Worm (Caenorhabditis elegans): ENCODE measurements around the gene asp-4.

asp-4 gene

DNA sequence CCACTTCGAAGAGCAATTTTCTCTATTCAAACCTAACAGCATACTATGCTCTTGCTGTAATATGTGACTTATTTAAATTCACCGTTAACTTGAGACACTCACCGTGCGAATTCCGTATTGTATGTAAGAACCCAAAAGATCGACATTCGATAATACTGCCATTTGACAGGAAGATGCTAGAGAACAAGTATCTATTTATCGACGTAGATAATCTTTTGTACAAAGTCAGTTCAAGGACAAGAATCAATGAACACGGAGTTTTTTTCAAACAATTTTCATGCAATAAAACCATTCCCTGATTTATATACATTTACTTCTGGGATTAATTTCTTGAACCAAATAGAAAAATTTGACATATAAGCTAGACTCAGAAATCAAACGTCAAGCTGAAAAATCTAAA is 27.0 kb upstream of the asp-4 start, which contains the start of gene K08H2.7:
K08H2.7 (minus strand) TSS at position 173 of the 400 bp plus-strand sequence.
- TF ChIP-seq ceh-16 (tag; optimal IDR thresholded peaks at IDR 0.05): peak; percentile 23
- peak; percentile 91 for TF ChIP-seq elt-1 (tag; optimal IDR thresholded peaks at IDR 0.05)
- TF ChIP-seq crh-2 (tag; optimal IDR thresholded peaks at IDR 0.05): no peak
- TF ChIP-seq nhr-23 (tag; optimal IDR thresholded peaks at IDR 0.05): peak; percentile 43
- peak; percentile 55 for TF ChIP-seq nhr-25 (tag; optimal IDR thresholded peaks at IDR 0.05)
- TF ChIP-seq fos-1 (tag; optimal IDR thresholded peaks at IDR 0.05): no peak
- no peak for TF ChIP-seq nhr-77 (tag; optimal IDR thresholded peaks at IDR 0.05)
- peak; percentile 81 for TF ChIP-seq sma-9 (GFP tag; optimal IDR thresholded peaks at IDR 0.05)
- no peak for TF ChIP-seq sma-9 (tag; optimal IDR thresholded peaks at IDR 0.05)

DNA sequence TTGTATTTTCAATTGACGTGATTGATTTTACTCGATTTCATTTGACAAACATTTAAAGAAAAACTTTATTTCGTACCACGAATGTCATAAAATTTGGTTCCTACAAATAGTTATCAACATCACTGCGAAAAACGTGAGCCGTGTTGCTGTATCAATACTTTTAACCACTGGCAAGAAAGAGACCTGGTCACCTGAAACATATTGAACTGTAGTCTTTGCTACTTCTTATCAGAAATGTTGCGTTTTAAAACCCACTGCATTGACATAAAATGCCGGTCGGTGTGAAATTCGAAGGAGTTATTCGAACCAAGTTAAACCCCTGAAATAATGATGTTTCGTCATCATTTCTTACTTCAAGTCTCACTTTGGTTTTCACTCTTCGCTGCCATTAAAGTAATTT is 26.4 kb upstream of the asp-4 start:
- peak; percentile 26 for TF ChIP-seq fos-1 (tag; optimal IDR thresholded peaks at IDR 0.05)
- no peak for TF ChIP-seq mbf-1 (tag; optimal IDR thresholded peaks at IDR 0.05)
- TF ChIP-seq gmeb-1 (tag; optimal IDR thresholded peaks at IDR 0.05): peak; percentile 14
- TF ChIP-seq nhr-129 (tag; optimal IDR thresholded peaks at IDR 0.05): no peak
- TF ChIP-seq sma-9 (GFP tag; optimal IDR thresholded peaks at IDR 0.05): peak; percentile 44
- no peak for TF ChIP-seq sma-9 (tag; optimal IDR thresholded peaks at IDR 0.05)

DNA sequence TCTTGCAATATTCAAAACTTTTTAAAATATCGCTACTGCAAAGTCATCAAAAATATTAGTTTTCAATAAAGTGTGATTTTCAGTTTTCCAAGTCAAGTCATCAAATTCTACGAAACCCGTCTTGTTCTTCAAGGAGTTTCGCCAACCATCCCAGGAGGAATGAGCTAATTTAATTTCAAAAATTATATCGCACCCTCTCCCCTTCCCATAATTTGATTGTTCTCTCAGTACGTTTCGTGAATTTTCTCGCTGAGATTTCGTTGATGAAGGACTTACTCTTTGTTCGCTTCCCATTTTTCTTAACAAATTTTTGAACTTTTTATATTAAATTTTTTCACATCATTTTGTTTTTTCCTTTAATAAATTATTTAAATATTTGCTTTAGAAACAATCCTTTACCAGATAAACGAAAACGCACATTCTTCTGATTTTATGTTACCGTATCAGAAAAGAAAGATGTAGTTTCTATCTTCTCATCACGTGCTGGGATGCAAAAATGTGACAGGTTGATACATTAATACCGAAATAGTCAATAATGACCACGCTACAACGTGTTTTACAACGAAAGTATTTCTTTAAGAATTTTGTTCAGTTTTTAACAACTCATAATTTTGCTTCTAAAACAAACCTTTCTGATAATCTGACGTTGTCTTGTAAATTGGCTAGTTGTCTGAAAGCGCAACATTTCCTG is 25.6 kb upstream of the asp-4 start:
- peak; percentile 48 for TF ChIP-seq sma-9 (GFP tag; optimal IDR thresholded peaks at IDR 0.05)
- TF ChIP-seq sma-9 (tag; optimal IDR thresholded peaks at IDR 0.05): no peak
- TF ChIP-seq nhr-25 (tag; optimal IDR thresholded peaks at IDR 0.05): peak; percentile 59
- TF ChIP-seq nhr-21 (tag; optimal IDR thresholded peaks at IDR 0.05): peak; percentile 48
- no peak for TF ChIP-seq sem-4 (tag; optimal IDR thresholded peaks at IDR 0.05)

DNA sequence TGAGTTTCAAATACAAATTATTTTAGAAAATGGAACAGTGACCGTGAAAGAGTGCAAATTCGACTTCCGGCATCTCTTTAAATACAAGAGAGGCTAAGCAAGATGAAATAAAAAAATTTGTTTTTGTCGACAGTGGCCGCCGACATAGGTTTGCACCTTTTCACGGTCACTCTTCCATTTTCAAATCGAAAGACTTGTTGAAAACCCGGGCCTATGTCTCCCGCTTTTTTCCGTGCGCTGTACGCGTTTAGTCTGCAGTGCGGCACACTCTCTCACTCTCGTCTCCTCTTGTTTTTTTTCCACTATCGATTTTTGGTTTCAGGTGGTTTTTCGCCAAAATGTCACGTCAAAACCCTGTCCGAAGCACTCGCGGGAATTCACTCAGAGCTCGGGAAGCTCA is 23.8 kb upstream of the asp-4 start, which contains the start of gene hpl-1:
hpl-1 (plus strand) TSS at position 301 of the 400 bp plus-strand sequence.
- no peak for TF ChIP-seq ceh-82 (tag; optimal IDR thresholded peaks at IDR 0.05)
- peak; percentile 25 for TF ChIP-seq lin-11 (tag; optimal IDR thresholded peaks at IDR 0.05)

DNA sequence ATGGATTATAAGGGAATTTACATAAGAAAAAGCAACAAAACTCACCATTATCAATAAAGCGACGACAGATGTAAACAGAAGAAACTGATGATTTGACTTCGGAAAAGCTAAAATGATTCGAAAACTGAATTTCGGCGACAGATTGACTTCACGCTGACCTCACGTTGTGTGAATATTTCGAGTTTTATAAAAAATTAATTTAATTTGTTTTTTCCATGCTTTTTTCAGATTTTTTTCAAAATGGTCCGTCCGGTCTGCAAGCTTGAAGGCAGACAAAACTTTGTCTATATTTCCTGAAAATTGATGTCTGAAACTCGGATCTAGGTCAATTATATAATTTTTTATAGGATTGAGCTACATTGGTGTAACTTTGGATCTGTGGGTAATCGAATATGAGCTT is 21.0 kb upstream of the asp-4 start, which contains the start of gene K08H2.5:
K08H2.5 (minus strand) TSS at position 101 of the 400 bp plus-strand sequence.
- no peak for TF ChIP-seq F13H6.1 (tag; optimal IDR thresholded peaks at IDR 0.05)
- TF ChIP-seq mdl-1 (tag; optimal IDR thresholded peaks at IDR 0.05): no peak
- no peak for TF ChIP-seq nhr-129 (tag; optimal IDR thresholded peaks at IDR 0.05)
- TF ChIP-seq lin-11 (tag; optimal IDR thresholded peaks at IDR 0.05): no peak
- no peak for TF ChIP-seq dmd-4 (tag; optimal IDR thresholded peaks at IDR 0.05)
- TF ChIP-seq lin-13 (GFP tag; optimal IDR thresholded peaks at IDR 0.05): no peak
- no peak for TF ChIP-seq fos-1 (tag; optimal IDR thresholded peaks at IDR 0.05)
- no peak for TF ChIP-seq Y55F3AM.14 (GFP tag; optimal IDR thresholded peaks at IDR 0.05)
- no peak for TF ChIP-seq ama-1 (optimal IDR thresholded peaks at IDR 0.05)
- TF ChIP-seq lin-39 (tag; optimal IDR thresholded peaks at IDR 0.05): no peak

DNA sequence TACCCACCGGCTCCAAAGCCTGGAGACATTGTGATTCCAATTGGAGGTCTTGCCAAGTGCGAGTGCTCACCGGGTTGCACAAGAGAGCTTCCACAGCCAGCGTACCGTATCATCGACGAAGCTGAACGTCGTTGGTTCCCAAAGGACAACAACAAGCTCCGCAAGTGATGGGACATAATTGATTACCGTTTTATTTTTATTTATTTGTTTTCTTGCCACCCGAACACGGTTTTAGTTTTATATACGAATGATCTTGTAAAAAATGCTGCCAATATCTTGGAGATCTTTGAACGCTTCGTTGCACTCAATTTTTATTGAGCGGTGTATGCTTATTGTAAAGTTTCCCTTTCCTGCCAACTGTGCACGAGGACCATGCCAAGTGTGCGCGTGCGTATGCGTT is 16.9 kb upstream of the asp-4 start, which contains the start of gene K08H2.4:
K08H2.4 (plus strand) TSS at position 301 of the 400 bp plus-strand sequence.
- TF ChIP-seq ceh-82 (tag; optimal IDR thresholded peaks at IDR 0.05): no peak

DNA sequence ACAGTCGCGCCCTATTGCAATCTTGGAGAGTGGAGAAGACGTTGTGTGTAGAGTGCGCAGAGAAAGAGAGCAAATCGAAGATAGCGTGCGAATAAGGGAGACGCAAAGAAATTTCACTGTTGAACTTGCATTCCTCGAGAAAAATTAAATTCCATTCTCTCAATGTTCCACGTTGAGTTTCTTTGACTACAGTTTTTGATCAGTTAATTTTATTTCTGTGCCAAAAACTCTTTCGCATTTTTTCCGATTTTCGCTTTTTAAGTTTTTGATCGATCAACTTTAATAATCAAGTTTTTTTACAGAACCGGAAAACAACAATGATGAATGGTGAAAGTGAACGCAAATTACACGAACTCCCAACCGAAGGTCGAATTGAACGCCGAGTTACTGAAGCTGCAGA is 15.8 kb upstream of the asp-4 start, which contains the start of gene K08H2.3:
K08H2.3 (plus strand) TSS at position 301 of the 400 bp plus-strand sequence.
- TF ChIP-seq nhr-21 (tag; optimal IDR thresholded peaks at IDR 0.05) (no peak), ztf-11 (tag; optimal IDR thresholded peaks at IDR 0.05) (no peak), nhr-237 (tag; optimal IDR thresholded peaks at IDR 0.05) (no peak), ceh-82 (tag; optimal IDR thresholded peaks at IDR 0.05) (no peak), nhr-77 (tag; optimal IDR thresholded peaks at IDR 0.05) (no peak), ceh-16 (tag; optimal IDR thresholded peaks at IDR 0.05) (no peak), mbf-1 (tag; optimal IDR thresholded peaks at IDR 0.05) (no peak), nhr-12 (tag; optimal IDR thresholded peaks at IDR 0.05) (no peak), elt-3 (tag; optimal IDR thresholded peaks at IDR 0.05) (no peak)

DNA sequence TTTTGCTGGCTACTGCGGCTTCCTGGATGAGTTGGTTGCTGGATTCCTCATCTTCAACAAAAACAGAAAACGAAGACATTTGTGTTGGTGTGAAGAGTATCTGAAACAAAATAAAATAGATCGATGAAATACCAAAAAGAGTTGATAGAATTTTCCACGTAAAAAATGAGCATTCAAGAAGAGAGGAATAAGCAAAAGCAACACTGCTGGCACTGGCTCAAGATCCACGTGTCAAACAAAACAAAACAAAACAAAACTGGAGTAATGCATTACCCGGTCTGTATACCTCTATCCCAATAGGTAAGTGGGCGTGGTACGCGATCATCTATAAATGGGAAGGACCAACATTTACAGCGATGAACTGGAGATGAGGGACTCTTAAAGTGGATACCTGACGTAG is 13.6 kb upstream of the asp-4 start, which contains the start of gene K08H2.2:
K08H2.2 (minus strand) TSS at position 101 of the 400 bp plus-strand sequence.
- TF ChIP-seq lin-13 (GFP tag; optimal IDR thresholded peaks at IDR 0.05) (no peak), zag-1 (tag; optimal IDR thresholded peaks at IDR 0.05) (no peak), fos-1 (tag; optimal IDR thresholded peaks at IDR 0.05) (no peak), nhr-12 (tag; optimal IDR thresholded peaks at IDR 0.05) (no peak), ceh-82 (tag; optimal IDR thresholded peaks at IDR 0.05) (no peak), nhr-25 (tag; optimal IDR thresholded peaks at IDR 0.05) (no peak), C34F6.9 (tag; optimal IDR thresholded peaks at IDR 0.05) (no peak), peb-1 (tag; optimal IDR thresholded peaks at IDR 0.05) (no peak), mdl-1 (tag; optimal IDR thresholded peaks at IDR 0.05) (no peak), elt-1 (tag; optimal IDR thresholded peaks at IDR 0.05) (no peak), dmd-4 (tag; optimal IDR thresholded peaks at IDR 0.05) (no peak), nhr-77 (tag; optimal IDR thresholded peaks at IDR 0.05) (no peak), nhr-21 (tag; optimal IDR thresholded peaks at IDR 0.05) (no peak), ama-1 (optimal IDR thresholded peaks at IDR 0.05) (no peak), crh-2 (tag; optimal IDR thresholded peaks at IDR 0.05) (no peak), lin-39 (tag; optimal IDR thresholded peaks at IDR 0.05) (no peak), sem-4 (tag; optimal IDR thresholded peaks at IDR 0.05) (no peak), ztf-1 (GFP tag; conservative IDR thresholded peaks at IDR 0.05) (no peak)
